ENCODE assay signal across 1 fruit fly cellular context in the genomic region with DNA sequence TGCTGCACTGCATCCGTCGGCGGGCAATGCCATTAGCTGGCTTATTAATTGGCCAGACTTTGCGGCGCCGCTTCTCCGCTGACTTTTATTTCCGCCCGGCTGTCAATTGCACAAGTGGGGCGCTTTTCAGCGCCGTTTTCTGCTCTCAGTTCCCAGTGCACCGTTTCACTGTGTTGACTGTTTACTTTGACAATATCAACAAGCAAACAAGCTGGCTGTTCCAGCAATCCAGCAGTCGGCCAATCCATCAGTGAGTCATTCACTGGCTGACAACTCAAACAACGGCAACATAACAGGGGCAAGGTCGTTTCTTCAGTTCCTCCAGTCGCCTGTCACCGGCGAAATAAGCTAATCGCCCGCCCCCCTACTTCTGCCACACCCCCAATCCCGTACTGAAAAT.
A peak's percentile ranks its signal among the peaks of the same experiment; 100 is the strongest.
TF ChIP-seq lines count a peak whose summit lies in the region.

No protein-coding gene starts in this region.

TF ChIP-seq in whole organism, embryonic, 481 proteins besides CTCF, POLR2A, EP300 and RAD21 (continued from another document and continues in another):
- TF ChIP-seq croc (GFP tag; conservative IDR thresholded peaks at IDR 0.05; lab: Robert Waterston, UW) (peak; percentile 47), bab2 (GFP tag; optimal IDR thresholded peaks at IDR 0.05; lab: Kevin White, UChicago) (peak; percentile 83), CG11560 (tag; IDR thresholded peaks at IDR 0.05; lab: Robert Waterston, UW) (0 out of 3 replicates have a peak, but pooled peaks have one; percentile 14), CG11085 (GFP tag; IDR thresholded peaks at IDR 0.05; lab: Robert Waterston, UW) (peak; percentile 71; the same call in 1 of the 2 replicates), hbn (GFP tag; IDR thresholded peaks at IDR 0.05; lab: Robert Waterston, UW; ENCODE audit: partially characterized antibody) (no peak), mam (GFP tag; optimal IDR thresholded peaks at IDR 0.05; lab: Kevin White, UChicago) (peak; percentile 50), pum (GFP tag; optimal IDR thresholded peaks at IDR 0.05; lab: Kevin White, UChicago) (peak; percentile 67), unc-4 (GFP tag; IDR thresholded peaks at IDR 0.05; lab: Robert Waterston, UW; ENCODE audit: partially characterized antibody) (no peak), pan (optimal IDR thresholded peaks at IDR 0.05; lab: Kevin White, UChicago) (no peak), pan (GFP tag; optimal IDR thresholded peaks at IDR 0.05 in 1 of 2, IDR thresholded peaks at IDR 0.05 in 1 of 2) (peak in 1 of 2 experiments; percentile 81), CG7745 (tag; optimal IDR thresholded peaks at IDR 0.05; lab: Kevin White, UChicago) (no peak), btn (GFP tag; optimal IDR thresholded peaks at IDR 0.05; lab: Kevin White, UChicago) (peak; percentile 85), sug (tag; optimal IDR thresholded peaks at IDR 0.05; lab: Kevin White, UChicago) (peak; percentile 45), Xrp1 (GFP tag; IDR thresholded peaks at IDR 0.05; lab: Robert Waterston, UW) (peak; percentile 82), Poxn (GFP tag; IDR thresholded peaks at IDR 0.05; lab: Robert Waterston, UW) (0 out of 2 replicates have a peak, but pooled peaks have one; percentile 6), CG3995 (GFP tag; optimal IDR thresholded peaks at IDR 0.05; lab: Kevin White, UChicago) (no peak), CG7963 (GFP tag; IDR thresholded peaks at IDR 0.05; lab: Robert Waterston, UW; ENCODE audit: partially characterized antibody) (no peak), Spps (tag; optimal IDR thresholded peaks at IDR 0.05; lab: Kevin White, UChicago) (peak; percentile 62), fd3F (GFP tag; optimal IDR thresholded peaks at IDR 0.05; lab: Kevin White, UChicago) (peak; percentile 65), phol (tag; optimal IDR thresholded peaks at IDR 0.05; lab: Kevin White, UChicago) (peak; percentile 8), CG33213 (GFP tag; optimal IDR thresholded peaks at IDR 0.05; lab: Kevin White, UChicago) (peak; percentile 84), CG6813 (GFP tag; optimal IDR thresholded peaks at IDR 0.05; lab: Kevin White, UChicago) (peak; percentile 93), CG2199 (GFP tag; IDR thresholded peaks at IDR 0.05; lab: Robert Waterston, UW) (no peak), NC2α (GFP tag; optimal IDR thresholded peaks at IDR 0.05; lab: Kevin White, UChicago) (peak; percentile 71), Fer2 (tag; optimal IDR thresholded peaks at IDR 0.05; lab: Kevin White, UChicago) (peak; percentile 48), dimm (GFP tag; IDR thresholded peaks at IDR 0.05; lab: Robert Waterston, UW) (peak; percentile 80), CG17359 (tag; optimal IDR thresholded peaks at IDR 0.05; lab: Kevin White, UChicago) (peak; percentile 89), CG15479 (GFP tag; optimal IDR thresholded peaks at IDR 0.05; lab: Kevin White, UChicago) (no peak), Dp (GFP tag; optimal IDR thresholded peaks at IDR 0.05; lab: Kevin White, UChicago) (no peak), CG7556 (GFP tag; optimal IDR thresholded peaks at IDR 0.05; lab: Kevin White, UChicago) (peak; percentile 77), Hand (GFP tag; optimal IDR thresholded peaks at IDR 0.05; lab: Kevin White, UChicago) (peak; percentile 41), CG13296 (GFP tag; optimal IDR thresholded peaks at IDR 0.05; lab: Kevin White, UChicago) (peak; percentile 85), CG2120 (GFP tag; optimal IDR thresholded peaks at IDR 0.05; lab: Kevin White, UChicago) (peak; percentile 43), CG17328 (GFP tag; IDR thresholded peaks at IDR 0.05; lab: Robert Waterston, UW) (peak; percentile 62), MESR4 (GFP tag; optimal IDR thresholded peaks at IDR 0.05; lab: Kevin White, UChicago) (peak; percentile 14), CG10543 (GFP tag; optimal IDR thresholded peaks at IDR 0.05; lab: Kevin White, UChicago) (peak; percentile 78), ase (GFP tag; IDR thresholded peaks at IDR 0.05; lab: Robert Waterston, UW) (peak; percentile 78; the same call in 2 of the 3 replicates), CG14667 (GFP tag; IDR thresholded peaks at IDR 0.05; lab: Robert Waterston, UW) (no peak), Ada2b (GFP tag; IDR thresholded peaks at IDR 0.05; lab: Robert Waterston, UW) (peak; percentile 69; the same call in 1 of the 2 replicates), CG1647 (GFP tag; optimal IDR thresholded peaks at IDR 0.05; lab: Kevin White, UChicago) (peak; percentile 42), lmd (GFP tag; IDR thresholded peaks at IDR 0.05; lab: Robert Waterston, UW) (0 out of 2 replicates have a peak, but pooled peaks have one; percentile 22), sisA (GFP tag; IDR thresholded peaks at IDR 0.05; lab: Robert Waterston, UW) (0 out of 2 replicates have a peak, but pooled peaks have one; percentile 30), zen2 (GFP tag; IDR thresholded peaks at IDR 0.05; lab: Robert Waterston, UW; ENCODE audit: partially characterized antibody) (no peak), NFAT (GFP tag; IDR thresholded peaks at IDR 0.05; lab: Robert Waterston, UW) (peak; percentile 57), org-1 (GFP tag; optimal IDR thresholded peaks at IDR 0.05; lab: Kevin White, UChicago) (peak; percentile 88), H2.0 (GFP tag; IDR thresholded peaks at IDR 0.05; lab: Robert Waterston, UW) (peak; percentile 55; the same call in 1 of the 2 replicates), CG8765 (GFP tag; IDR thresholded peaks at IDR 0.05; lab: Robert Waterston, UW) (no peak), ind (GFP tag; optimal IDR thresholded peaks at IDR 0.05; lab: Kevin White, UChicago) (peak; percentile 35), NC2β (GFP tag; optimal IDR thresholded peaks at IDR 0.05; lab: Kevin White, UChicago) (peak; percentile 68), CG13287 (GFP tag; IDR thresholded peaks at IDR 0.05; lab: Robert Waterston, UW; ENCODE audit: partially characterized antibody) (no peak), E2f2 (GFP tag; IDR thresholded peaks at IDR 0.05; lab: Robert Waterston, UW) (peak; percentile 64), CG11456 (GFP tag; IDR thresholded peaks at IDR 0.05; lab: Robert Waterston, UW) (peak; percentile 76), gt (GFP tag; IDR thresholded peaks at IDR 0.05; lab: Robert Waterston, UW) (no peak), trh (GFP tag; optimal IDR thresholded peaks at IDR 0.05; lab: Kevin White, UChicago) (peak; percentile 64), cato (GFP tag; optimal IDR thresholded peaks at IDR 0.05; lab: Kevin White, UChicago; ENCODE audit: borderline replicate concordance) (peak; percentile 67), CG15514 (GFP tag; optimal IDR thresholded peaks at IDR 0.05; lab: Kevin White, UChicago) (peak; percentile 83), CG7987 (GFP tag; optimal IDR thresholded peaks at IDR 0.05; lab: Kevin White, UChicago) (peak; percentile 90), MTF-1 (GFP tag; optimal IDR thresholded peaks at IDR 0.05; lab: Kevin White, UChicago; ENCODE audit: borderline replicate concordance) (peak; percentile 93), da (GFP tag; optimal IDR thresholded peaks at IDR 0.05; lab: Kevin White, UChicago) (peak; percentile 60), Dip3 (GFP tag; optimal IDR thresholded peaks at IDR 0.05; lab: Kevin White, UChicago) (peak; percentile 33), nerfin-2 (GFP tag; IDR thresholded peaks at IDR 0.05; lab: Robert Waterston, UW; ENCODE audit: partially characterized antibody) (no peak), dati (GFP tag; IDR thresholded peaks at IDR 0.05; lab: Robert Waterston, UW) (peak; percentile 55; the same call in 1 of the 2 replicates), abd-A (tag; optimal IDR thresholded peaks at IDR 0.05; lab: Kevin White, UChicago) (no peak), CG13424 (tag; optimal IDR thresholded peaks at IDR 0.05; lab: Kevin White, UChicago) (peak; percentile 70), gro (GFP tag; optimal IDR thresholded peaks at IDR 0.05; lab: Kevin White, UChicago) (no peak), so (GFP tag; IDR thresholded peaks at IDR 0.05; lab: Robert Waterston, UW) (peak; percentile 84), az2 (GFP tag; optimal IDR thresholded peaks at IDR 0.05; lab: Kevin White, UChicago) (peak; percentile 29), CHES-1-like (GFP tag; optimal IDR thresholded peaks at IDR 0.05; lab: Kevin White, UChicago) (peak; percentile 69), pho (GFP tag; optimal IDR thresholded peaks at IDR 0.05; lab: Kevin White, UChicago) (peak; percentile 34), CG9932 (GFP tag; IDR thresholded peaks at IDR 0.05; lab: Robert Waterston, UW) (peak; percentile 44; the same call in 1 of the 2 replicates), CG32772 (GFP tag; IDR thresholded peaks at IDR 0.05; lab: Robert Waterston, UW) (peak; percentile 34), CG42726 (GFP tag; IDR thresholded peaks at IDR 0.05; lab: Robert Waterston, UW; ENCODE audit: partially characterized antibody) (no peak), CG14014 (GFP tag; IDR thresholded peaks at IDR 0.05; lab: Robert Waterston, UW) (peak; percentile 87), ranshi (GFP tag; IDR thresholded peaks at IDR 0.05; lab: Robert Waterston, UW) (peak; percentile 86), CG32532 (GFP tag; IDR thresholded peaks at IDR 0.05; lab: Robert Waterston, UW) (peak; percentile 29; the same call in 1 of the 2 replicates), Sox102F (GFP tag; optimal IDR thresholded peaks at IDR 0.05; lab: Kevin White, UChicago) (peak; percentile 85), chinmo (GFP tag; IDR thresholded peaks at IDR 0.05; lab: Robert Waterston, UW; ENCODE audit: partially characterized antibody) (no peak), zf30C (GFP tag; optimal IDR thresholded peaks at IDR 0.05; lab: Kevin White, UChicago) (no peak), CG9215 (GFP tag; IDR thresholded peaks at IDR 0.05; lab: Robert Waterston, UW) (no peak), CG8944 (GFP tag; optimal IDR thresholded peaks at IDR 0.05; lab: Kevin White, UChicago) (peak; percentile 68), row (GFP tag; IDR thresholded peaks at IDR 0.05; lab: Robert Waterston, UW) (0 out of 3 replicates have a peak, but pooled peaks have one; percentile 15), CG3726 (GFP tag; IDR thresholded peaks at IDR 0.05; lab: Robert Waterston, UW) (peak; percentile 83; the same call in 2 of the 3 replicates), CG8359 (GFP tag; optimal IDR thresholded peaks at IDR 0.05; lab: Kevin White, UChicago; ENCODE audit: borderline replicate concordance) (peak; percentile 81), CG1024 (GFP tag; IDR thresholded peaks at IDR 0.05; lab: Robert Waterston, UW) (peak; percentile 85), yki (optimal IDR thresholded peaks at IDR 0.05; lab: Kevin White, UChicago) (no peak), CG15011 (GFP tag; optimal IDR thresholded peaks at IDR 0.05; lab: Kevin White, UChicago) (peak; percentile 81), B-H2 (GFP tag; optimal IDR thresholded peaks at IDR 0.05; lab: Kevin White, UChicago) (no peak), CG11504 (tag; optimal IDR thresholded peaks at IDR 0.05; lab: Kevin White, UChicago) (peak; percentile 81), CG7839 (tag; optimal IDR thresholded peaks at IDR 0.05; lab: Kevin White, UChicago) (peak; percentile 63), CG17385 (GFP tag; optimal IDR thresholded peaks at IDR 0.05; lab: Kevin White, UChicago) (peak; percentile 70), Six4 (GFP tag; optimal IDR thresholded peaks at IDR 0.05; lab: Kevin White, UChicago) (peak; percentile 73), Oaz (GFP tag; IDR thresholded peaks at IDR 0.05; lab: Robert Waterston, UW) (peak; percentile 52; the same call in 1 of the 2 replicates), rib (GFP tag; IDR thresholded peaks at IDR 0.05; lab: Robert Waterston, UW) (0 out of 2 replicates have a peak, but pooled peaks have one; percentile 23), CG16813 (GFP tag; IDR thresholded peaks at IDR 0.05; lab: Robert Waterston, UW; ENCODE audit: partially characterized antibody) (no peak), CG15269 (tag; optimal IDR thresholded peaks at IDR 0.05; lab: Kevin White, UChicago) (peak; percentile 72), dmrt99B (tag; optimal IDR thresholded peaks at IDR 0.05; lab: Kevin White, UChicago) (peak; percentile 85), Meics (GFP tag; optimal IDR thresholded peaks at IDR 0.05; lab: Kevin White, UChicago) (peak; percentile 76), CG15073 (GFP tag; optimal IDR thresholded peaks at IDR 0.05; lab: Kevin White, UChicago) (no peak), CG3163 (GFP tag; optimal IDR thresholded peaks at IDR 0.05; lab: Kevin White, UChicago) (peak; percentile 35), zfh2 (GFP tag; optimal IDR thresholded peaks at IDR 0.05; lab: Kevin White, UChicago) (no peak), CG1792 (GFP tag; optimal IDR thresholded peaks at IDR 0.05; lab: Kevin White, UChicago) (peak; percentile 89), CG10462 (GFP tag; optimal IDR thresholded peaks at IDR 0.05; lab: Kevin White, UChicago) (peak; percentile 61), CG6689 (GFP tag; IDR thresholded peaks at IDR 0.05; lab: Robert Waterston, UW) (peak; percentile 65), CG8388 (GFP tag; optimal IDR thresholded peaks at IDR 0.05; lab: Kevin White, UChicago) (peak; percentile 55), CG3847 (GFP tag; IDR thresholded peaks at IDR 0.05; lab: Robert Waterston, UW) (peak; percentile 61), Aef1 (GFP tag; IDR thresholded peaks at IDR 0.05; lab: Robert Waterston, UW) (peak; percentile 38; the same call in 2 of the 3 replicates), bigmax (GFP tag; optimal IDR thresholded peaks at IDR 0.05; lab: Kevin White, UChicago) (peak; percentile 37), CG17829 (tag; optimal IDR thresholded peaks at IDR 0.05; lab: Kevin White, UChicago) (peak; percentile 56), CG6254 (GFP tag; optimal IDR thresholded peaks at IDR 0.05; lab: Kevin White, UChicago) (peak; percentile 76), Fer1 (GFP tag; optimal IDR thresholded peaks at IDR 0.05; lab: Kevin White, UChicago) (peak; percentile 88), chif (GFP tag; optimal IDR thresholded peaks at IDR 0.05; lab: Kevin White, UChicago) (peak; percentile 45 to 85), Bteb2 (GFP tag; optimal IDR thresholded peaks at IDR 0.05; lab: Kevin White, UChicago) (peak; percentile 13), CG1603 (tag; optimal IDR thresholded peaks at IDR 0.05; lab: Kevin White, UChicago) (peak; percentile 88), CG12942 (GFP tag; optimal IDR thresholded peaks at IDR 0.05; lab: Kevin White, UChicago) (peak; percentile 79), Stat92E (GFP tag; optimal IDR thresholded peaks at IDR 0.05; lab: Kevin White, UChicago) (no peak), CG6175 (GFP tag; IDR thresholded peaks at IDR 0.05; lab: Robert Waterston, UW) (no peak), br (optimal IDR thresholded peaks at IDR 0.05; lab: Kevin White, UChicago) (no peak), inv (GFP tag; IDR thresholded peaks at IDR 0.05; lab: Robert Waterston, UW; ENCODE audit: partially characterized antibody) (no peak), CG5245 (GFP tag; optimal IDR thresholded peaks at IDR 0.05; lab: Kevin White, UChicago) (peak; percentile 68), Scr (GFP tag; IDR thresholded peaks at IDR 0.05; lab: Robert Waterston, UW; ENCODE audit: partially characterized antibody) (no peak), ttk (GFP tag; IDR thresholded peaks at IDR 0.05; lab: Robert Waterston, UW) (peak; percentile 62; the same call in 1 of the 2 replicates)
